Worm (Caenorhabditis elegans) whole organism, L2 larva: ENCODE results near the gene W10G11.1.

ENCODE experiments used
- R02D3.7 ChIP-seq: fragments of 150-350 bp; optimal IDR thresholded peaks from 2 replicates; lab custom pipeline; 2014; ENCODE audit warnings: missing biosample characterization, missing genetic modification characterization
- alr-1 ChIP-seq: fragments of 150-350 bp; optimal IDR thresholded peaks from 2 replicates; lab custom pipeline; 2014; ENCODE audit warnings: missing biosample characterization, missing genetic modification characterization
- ama-1 ChIP-seq: fragments of 150-350 bp; optimal IDR thresholded peaks from 2 replicates; lab custom pipeline; 2018; ENCODE audit warnings: inconsistent platforms
- skn-1 ChIP-seq: sonication (generic microtip); optimal IDR thresholded peaks from 2 replicates; lab custom pipeline; 2017; ENCODE audit warnings: missing biosample characterization, missing genetic modification characterization
- snpc-4 ChIP-seq: fragments of 150-350 bp; optimal IDR thresholded peaks from 2 replicates; lab custom pipeline; 2014; ENCODE audit warnings: missing biosample characterization, missing genetic modification characterization
- unc-39 ChIP-seq: fragments of 150-350 bp; optimal IDR thresholded peaks from 2 replicates; lab custom pipeline; 2014; ENCODE audit warnings: missing biosample characterization, missing genetic modification characterization
- ztf-11 ChIP-seq: sonication (generic microtip); optimal IDR thresholded peaks from 2 replicates; lab custom pipeline; 2017; ENCODE audit warnings: missing biosample characterization, missing genetic modification characterization

ce11 chrII:3514631-3515030 lies 45.9 kb downstream of the W10G11.1 start, which contains the start of gene srz-5:
- TF ChIP-seq skn-1 (tag; lab: Kevin White, UChicago) (no peak), ama-1 (lab: Kevin White, UChicago) (no peak), unc-39 (tag; lab: Kevin White, UChicago) (no peak), snpc-4 (tag; lab: Kevin White, UChicago) (no peak), ztf-11 (tag; lab: Kevin White, UChicago) (no peak), alr-1 (no peak), R02D3.7 (tag; lab: Kevin White, UChicago) (no peak)
